Worm (Caenorhabditis elegans) whole organism, L2 larva: Measurements from ENCODE around the gene Y47D3A.20.

ENCODE experiments used
- R02D3.7 ChIP-seq: fragments of 150-350 bp; optimal IDR thresholded peaks from 2 replicates; lab custom pipeline; 2014; ENCODE audit warnings: missing biosample characterization, missing genetic modification characterization
- aly-2 ChIP-seq: fragments of 150-350 bp; optimal IDR thresholded peaks from 2 replicates; lab custom pipeline; 2014; ENCODE audit warnings: missing biosample characterization, missing genetic modification characterization
- fos-1 ChIP-seq: fragments of 150-350 bp; optimal IDR thresholded peaks from 2 replicates; lab custom pipeline; 2014; ENCODE audit warnings: missing biosample characterization, missing genetic modification characterization
- lin-13 ChIP-seq: fragments of 150-350 bp; optimal IDR thresholded peaks from 2 replicates; lab custom pipeline; 2014; ENCODE audit warnings: missing biosample characterization, missing genetic modification reagents, missing genetic modification characterization
- lsy-2 ChIP-seq, 2 experiments: fragments of 150-350 bp in 1 of 2; sonication (generic microtip) in 1 of 2; optimal IDR thresholded peaks; 2 replicates each; lab custom pipeline; 2014 to 2017; ENCODE audit warnings: missing biosample characterization in 2 of 2, missing genetic modification characterization in 2 of 2
- nhr-10 ChIP-seq: sonication (generic microtip); optimal IDR thresholded peaks from 2 replicates; lab custom pipeline; 2017; ENCODE audit warnings: missing biosample characterization, missing genetic modification characterization
- nhr-11 ChIP-seq: fragments of 150-350 bp; optimal IDR thresholded peaks from 2 replicates; lab custom pipeline; 2014; ENCODE audit warnings: missing biosample characterization, missing genetic modification characterization
- nhr-12 ChIP-seq: fragments of 150-350 bp; optimal IDR thresholded peaks from 2 replicates; lab custom pipeline; 2014; ENCODE audit warnings: missing biosample characterization, missing genetic modification characterization
- nhr-21 ChIP-seq: fragments of 150-350 bp; optimal IDR thresholded peaks from 2 replicates; lab custom pipeline; 2014; ENCODE audit warnings: missing biosample characterization, missing genetic modification characterization
- nhr-237 ChIP-seq: fragments of 150-350 bp; optimal IDR thresholded peaks from 2 replicates; lab custom pipeline; 2014; ENCODE audit warnings: missing biosample characterization, missing genetic modification characterization
- nhr-25 ChIP-seq: fragments of 150-350 bp; sonication (generic microtip); optimal IDR thresholded peaks from 3 replicates; lab custom pipeline; 2014; ENCODE audit warnings: missing biosample characterization, missing genetic modification characterization
- skn-1 ChIP-seq: sonication (generic microtip); optimal IDR thresholded peaks from 2 replicates; lab custom pipeline; 2017; ENCODE audit warnings: missing biosample characterization, missing genetic modification characterization
- ztf-11 ChIP-seq: sonication (generic microtip); optimal IDR thresholded peaks from 2 replicates; lab custom pipeline; 2017; ENCODE audit warnings: missing biosample characterization, missing genetic modification characterization

DNA sequence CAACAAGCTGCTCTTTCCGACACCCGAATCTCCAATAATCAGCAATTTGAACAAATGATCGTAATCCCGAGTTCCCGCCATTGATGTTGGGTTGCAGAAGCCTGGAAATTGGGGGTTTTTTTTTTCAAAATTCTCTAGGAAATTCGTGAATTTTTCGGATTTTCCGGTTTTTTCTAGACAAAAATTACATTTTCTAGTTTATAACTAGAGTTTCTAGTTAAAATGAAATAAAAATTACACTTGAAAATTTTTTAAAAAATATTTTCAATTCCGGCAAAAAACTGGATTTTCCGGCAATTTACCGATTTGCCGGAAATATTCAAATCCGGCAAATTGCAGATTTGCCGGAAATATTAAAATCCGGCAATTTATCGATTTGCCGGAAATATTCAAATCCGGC, 36.6 kb downstream of the Y47D3A.20 start, which contains the start of gene rab-35:
- TF ChIP-seq nhr-11 (no peak), ztf-11 (tag; lab: Kevin White, UChicago) (no peak), aly-2 (no peak), nhr-12 (tag; lab: Kevin White, UChicago) (no peak), fos-1 (tag; lab: Kevin White, UChicago) (no peak), nhr-10 (tag; lab: Kevin White, UChicago) (no peak), lin-13 (GFP tag; lab: Kevin White, UChicago) (no peak), nhr-25 (no peak), lsy-2 (tag; optimal IDR thresholded peaks at IDR 0.05; lab: Kevin White, UChicago) (no peak), nhr-237 (tag; lab: Kevin White, UChicago) (no peak), R02D3.7 (tag; lab: Kevin White, UChicago) (no peak), nhr-21 (tag; lab: Kevin White, UChicago) (no peak), skn-1 (tag; lab: Kevin White, UChicago) (no peak)
